Worm (Caenorhabditis elegans) whole organism, L4/young adult: Measurements from ENCODE around the gene F43E12.1.

Experiments
- W03F9.2 ChIP-seq: fragments of 150-350 bp; optimal IDR thresholded peaks from 2 replicates; lab custom pipeline; 2014; ENCODE audit warnings: missing biosample characterization, missing genetic modification characterization
- dao-5 ChIP-seq: sonication (generic microtip); optimal IDR thresholded peaks from 2 replicates; lab custom pipeline; 2016; ENCODE audit warnings: missing genotype, missing genetic modification characterization, moderate library complexity, missing compliant biosample characterization
- him-1 ChIP-seq: sonication (generic microtip); optimal IDR thresholded peaks from 2 replicates; lab custom pipeline; 2016; ENCODE audit warnings: missing genotype, missing genetic modification reagents, missing genetic modification characterization, missing compliant biosample characterization

ce11 chrX:7162764-7163163 is 14.7 kb upstream of the F43E12.1 start:
- TF ChIP-seq W03F9.2 (tag; lab: Kevin White, UChicago) = no peak
- no peak for TF ChIP-seq him-1 (tag; lab: Kevin White, UChicago)
- TF ChIP-seq dao-5 (tag; lab: Kevin White, UChicago) = no peak
